Worm (Caenorhabditis elegans) whole organism, late embryonic: Measurements from ENCODE around the gene gpa-7.

ENCODE experiments used
- C08G9.2 ChIP-seq: sonication (generic microtip); optimal IDR thresholded peaks from 2 replicates; lab custom pipeline; 2016; ENCODE audit warnings: mild to moderate bottlenecking, missing genetic modification characterization, moderate library complexity, missing compliant biosample characterization
- C38D4.7 ChIP-seq: fragments of 200-800 bp; sonication (Bioruptor generic); optimal IDR thresholded peaks from 2 replicates; lab custom pipeline; 2018; ENCODE audit warnings: mild to moderate bottlenecking, missing genetic modification characterization, moderate library complexity, missing compliant biosample characterization
- ahr-1 ChIP-seq: sonication (generic microtip); optimal IDR thresholded peaks from 2 replicates; lab custom pipeline; 2016; ENCODE audit warnings: missing genetic modification characterization, missing compliant biosample characterization
- ama-1 ChIP-seq: fragments of 150-350 bp; optimal IDR thresholded peaks from 2 replicates; lab custom pipeline; 2014
- ceh-14 ChIP-seq: sonication (generic microtip); optimal IDR thresholded peaks from 2 replicates; lab custom pipeline; 2016; ENCODE audit warnings: missing genotype, missing genetic modification characterization, missing compliant biosample characterization
- ceh-19 ChIP-seq: fragments of 200-800 bp; sonication (Bioruptor generic); optimal IDR thresholded peaks from 2 replicates; lab custom pipeline; 2018; ENCODE audit warnings: mild to moderate bottlenecking, missing genetic modification characterization, missing compliant biosample characterization
- ceh-22 ChIP-seq: sonication (generic microtip); optimal IDR thresholded peaks from 2 replicates; lab custom pipeline; 2017; ENCODE audit warnings: missing biosample characterization, missing genetic modification characterization
- ceh-24 ChIP-seq: sonication (generic microtip); optimal IDR thresholded peaks from 2 replicates; lab custom pipeline; 2016; ENCODE audit warnings: mild to moderate bottlenecking, missing genetic modification characterization, missing compliant biosample characterization
- ceh-34 ChIP-seq: sonication (generic microtip); optimal IDR thresholded peaks from 2 replicates; lab custom pipeline; 2016; ENCODE audit warnings: mild to moderate bottlenecking, missing genetic modification characterization, missing compliant biosample characterization
- che-1 ChIP-seq: sonication (generic microtip); optimal IDR thresholded peaks from 2 replicates; lab custom pipeline; 2016; ENCODE audit warnings: mild to moderate bottlenecking, missing genetic modification characterization, missing compliant biosample characterization
- dmd-4 ChIP-seq: sonication (generic microtip); optimal IDR thresholded peaks from 2 replicates; lab custom pipeline; 2016; ENCODE audit warnings: borderline replicate concordance, missing genetic modification characterization, missing compliant biosample characterization
- elt-2 ChIP-seq: sonication (generic microtip); optimal IDR thresholded peaks from 2 replicates; lab custom pipeline; 2016; ENCODE audit warnings: missing genetic modification reagents, missing genetic modification characterization, missing compliant biosample characterization
- elt-4 ChIP-seq: sonication (generic microtip); optimal IDR thresholded peaks from 2 replicates; lab custom pipeline; 2016; ENCODE audit warnings: missing genetic modification characterization, missing compliant biosample characterization
- eyg-1 ChIP-seq: sonication (generic microtip); optimal IDR thresholded peaks from 2 replicates; lab custom pipeline; 2016; ENCODE audit warnings: missing genotype, missing genetic modification characterization, missing compliant biosample characterization
- fax-1 ChIP-seq: sonication (generic microtip); optimal IDR thresholded peaks from 2 replicates; lab custom pipeline; 2016; ENCODE audit warnings: missing genotype, missing genetic modification characterization, missing compliant biosample characterization
- fkh-10 ChIP-seq: fragments of 150-350 bp; optimal IDR thresholded peaks from 2 replicates; lab custom pipeline; 2014; ENCODE audit warnings: missing biosample characterization, missing genetic modification reagents, missing genetic modification characterization
- gmeb-2 ChIP-seq: sonication (generic microtip); optimal IDR thresholded peaks from 2 replicates; lab custom pipeline; 2016; ENCODE audit warnings: missing genetic modification characterization, inconsistent platforms, missing compliant biosample characterization
- hlh-13 ChIP-seq: fragments of 200-800 bp; sonication (Bioruptor generic); optimal IDR thresholded peaks from 2 replicates; lab custom pipeline; 2018; ENCODE audit warnings: mild to moderate bottlenecking, missing genetic modification characterization, missing compliant biosample characterization
- hlh-30 ChIP-seq: sonication (generic microtip); optimal IDR thresholded peaks from 2 replicates; lab custom pipeline; 2017; ENCODE audit warnings: antibody characterized with exemption, missing genetic modification characterization, missing compliant biosample characterization; ENCODE audit not compliant: insufficient read depth
- hlh-6 ChIP-seq: sonication (generic microtip); optimal IDR thresholded peaks from 2 replicates; lab custom pipeline; 2016; ENCODE audit warnings: missing genotype, missing genetic modification characterization, missing compliant biosample characterization
- madf-2 ChIP-seq: sonication (generic microtip); optimal IDR thresholded peaks from 2 replicates; lab custom pipeline; 2017; ENCODE audit warnings: missing genetic modification characterization, missing compliant biosample characterization
- mec-3 ChIP-seq: sonication (generic microtip); optimal IDR thresholded peaks from 2 replicates; lab custom pipeline; 2016; ENCODE audit warnings: borderline replicate concordance, missing genetic modification characterization, missing compliant biosample characterization
- nfya-1 ChIP-seq: sonication (generic microtip); optimal IDR thresholded peaks from 2 replicates; lab custom pipeline; 2017; ENCODE audit warnings: missing genetic modification characterization, mild to moderate bottlenecking, missing compliant biosample characterization, antibody characterized with exemption, moderate library complexity
- nhr-11 ChIP-seq: fragments of 150-350 bp; optimal IDR thresholded peaks from 2 replicates; lab custom pipeline; 2014; ENCODE audit warnings: missing biosample characterization, missing genetic modification characterization
- nhr-232 ChIP-seq: sonication (generic microtip); optimal IDR thresholded peaks from 2 replicates; lab custom pipeline; 2016; ENCODE audit warnings: missing genetic modification characterization, missing compliant biosample characterization
- npax-4 ChIP-seq: sonication (generic microtip); optimal IDR thresholded peaks from 2 replicates; lab custom pipeline; 2016; ENCODE audit warnings: missing genetic modification characterization, missing compliant biosample characterization
- pat-9 ChIP-seq: fragments of 200-800 bp; sonication (Bioruptor generic); optimal IDR thresholded peaks from 2 replicates; lab custom pipeline; 2018; ENCODE audit warnings: mild to moderate bottlenecking, missing genetic modification characterization, moderate library complexity, missing compliant biosample characterization
- pax-1 ChIP-seq: fragments of 150-350 bp; optimal IDR thresholded peaks from 2 replicates; lab custom pipeline; 2014; ENCODE audit warnings: missing biosample characterization, missing genetic modification characterization
- pqm-1 ChIP-seq: sonication (generic microtip); optimal IDR thresholded peaks from 2 replicates; lab custom pipeline; 2016; ENCODE audit warnings: missing genetic modification characterization, missing compliant biosample characterization
- tbx-2 ChIP-seq: sonication (generic microtip); optimal IDR thresholded peaks from 2 replicates; lab custom pipeline; 2016; ENCODE audit warnings: missing genetic modification characterization, missing compliant biosample characterization
- tbx-7 ChIP-seq: sonication (generic microtip); optimal IDR thresholded peaks from 2 replicates; lab custom pipeline; 2016; ENCODE audit warnings: missing genotype, missing genetic modification characterization, missing compliant biosample characterization
- ttx-3 ChIP-seq: sonication (generic microtip); optimal IDR thresholded peaks from 2 replicates; lab custom pipeline; 2016; ENCODE audit warnings: missing genetic modification reagents, missing genetic modification characterization, missing compliant biosample characterization
- unc-3 ChIP-seq, 2 experiments: fragments of 200-800 bp in 1 of 2; sonication (Bioruptor generic) in 1 of 2; sonication (generic microtip) in 1 of 2; conservative IDR thresholded peaks in 1 of 2; optimal IDR thresholded peaks in 1 of 2; 2 replicates each; pipeline versions ENCODE4 v1.3.6 to Lab custom; 2016 to 2022; ENCODE audit warnings: missing compliant biosample characterization in 2 of 2, missing genetic modification characterization in 2 of 2, missing genetic modification reagents in 1 of 2
- unc-55 ChIP-seq: sonication (generic microtip); optimal IDR thresholded peaks from 2 replicates; lab custom pipeline; 2017; ENCODE audit warnings: missing biosample characterization, missing genetic modification reagents, missing genetic modification characterization
- unc-86 ChIP-seq: sonication (generic microtip); optimal IDR thresholded peaks from 2 replicates; lab custom pipeline; 2016; ENCODE audit warnings: missing genetic modification characterization, missing compliant biosample characterization
- ztf-16 ChIP-seq: sonication (generic microtip); optimal IDR thresholded peaks from 2 replicates; lab custom pipeline; 2017; ENCODE audit warnings: missing genetic modification characterization, missing compliant biosample characterization

Gene gpa-7

ce11 chrIV:10381035-10381434, 22.8 kb upstream of the gpa-7 start:
- TF ChIP-seq ceh-24 (tag; lab: Kevin White, UChicago) (no peak), C08G9.2 (tag; lab: Kevin White, UChicago) (no peak), pax-1 (tag; lab: Kevin White, UChicago) (no peak), hlh-30 (tag; lab: Kevin White, UChicago) (no peak), unc-55 (GFP tag; lab: Kevin White, UChicago) (no peak), npax-4 (tag; lab: Kevin White, UChicago) (no peak), madf-2 (no peak), ama-1 (lab: Kevin White, UChicago) (no peak), nfya-1 (tag; lab: Kevin White, UChicago) (no peak), ztf-16 (tag; lab: Kevin White, UChicago) (no peak), che-1 (tag; lab: Kevin White, UChicago) (no peak), fax-1 (tag; lab: Kevin White, UChicago) (no peak), pqm-1 (tag; lab: Kevin White, UChicago) (no peak), hlh-6 (tag; lab: Kevin White, UChicago) (no peak), elt-4 (no peak), tbx-2 (tag; lab: Kevin White, UChicago) (no peak), pat-9 (tag; lab: Kevin White, UChicago) (no peak), ceh-19 (GFP tag; lab: Kevin White, UChicago) (no peak), ceh-14 (tag; lab: Kevin White, UChicago) (no peak)

- TF ChIP-seq fkh-10 = no peak
- TF ChIP-seq C38D4.7 (GFP tag; lab: Kevin White, UChicago) = no peak
Observed at ce11 chrIV:10382894-10383293, 20.9 kb upstream of the gpa-7 start.

ce11 chrIV:10387113-10387512, 16.7 kb upstream of the gpa-7 start, which contains the start of gene nfu-1:
nfu-1 (plus strand) TSS chrIV:10387413.
- no peak for TF ChIP-seq tbx-7 (tag; lab: Kevin White, UChicago)
- no peak for TF ChIP-seq hlh-6 (tag; lab: Kevin White, UChicago)
- TF ChIP-seq ceh-24 (tag; lab: Kevin White, UChicago) = no peak
- TF ChIP-seq gmeb-2 = no peak
- no peak for TF ChIP-seq dmd-4 (tag; lab: Kevin White, UChicago)
- no peak for TF ChIP-seq hlh-13
- TF ChIP-seq elt-4 = no peak
- no peak for TF ChIP-seq ceh-22 (tag; lab: Kevin White, UChicago)
- TF ChIP-seq ahr-1 (tag; lab: Kevin White, UChicago) = no peak
- TF ChIP-seq nhr-232 (tag; lab: Kevin White, UChicago) = no peak
- TF ChIP-seq ceh-14 (tag; lab: Kevin White, UChicago) = no peak
- TF ChIP-seq eyg-1 (tag; lab: Kevin White, UChicago) = no peak
- TF ChIP-seq ceh-34 (tag; lab: Kevin White, UChicago) = no peak
- no peak for TF ChIP-seq mec-3 (tag; lab: Kevin White, UChicago)
- TF ChIP-seq nhr-11 (tag; lab: Kevin White, UChicago) = no peak
- no peak for TF ChIP-seq ttx-3 (tag; lab: Kevin White, UChicago)
- TF ChIP-seq unc-86 (tag; lab: Kevin White, UChicago) = no peak

- TF ChIP-seq elt-2 (tag; lab: Kevin White, UChicago) = peak; percentile 55
- TF ChIP-seq unc-3 (GFP tag; conservative IDR thresholded peaks at IDR 0.05; lab: Robert Waterston, UW) = no peak
- no peak for TF ChIP-seq unc-3 (tag; optimal IDR thresholded peaks at IDR 0.05; lab: Kevin White, UChicago)
Observed at ce11 chrIV:10388263-10388662, 15.5 kb upstream of the gpa-7 start, which contains the start of gene R10H10.3. R10H10.3 (plus strand) TSS chrIV:10388505.
